Worm (Caenorhabditis elegans): Measurements from ENCODE around the gene T27E7.5.

T27E7.5 gene

DNA sequence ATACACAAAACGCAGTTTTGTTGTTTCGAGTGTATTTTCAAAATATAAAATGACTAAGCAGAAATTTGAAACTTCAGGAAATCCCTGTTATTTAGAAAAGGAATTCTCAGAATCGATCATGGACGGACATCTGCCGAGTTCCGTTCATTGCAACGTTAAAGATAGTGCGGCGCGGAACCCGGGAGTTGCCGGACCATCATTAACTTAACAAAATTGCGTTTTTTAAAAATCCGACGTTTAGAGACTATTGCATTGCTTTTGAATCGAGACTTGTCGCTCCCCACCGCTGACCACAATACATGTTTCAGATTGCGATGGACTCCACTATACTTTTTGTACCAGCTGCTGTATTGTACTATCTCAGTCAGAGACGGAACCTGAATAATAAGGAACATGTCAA, 6.9 kb upstream of the T27E7.5 start:
- TF ChIP-seq ZK546.5 (tag; optimal IDR thresholded peaks at IDR 0.05) (no peak), jun-1 (tag; optimal IDR thresholded peaks at IDR 0.05) (no peak), elt-2 (tag; optimal IDR thresholded peaks at IDR 0.05) (no peak), nhr-11 (tag; optimal IDR thresholded peaks at IDR 0.05) (no peak), fkh-2 (tag; optimal IDR thresholded peaks at IDR 0.05) (no peak), nfya-1 (tag; optimal IDR thresholded peaks at IDR 0.05; ENCODE audit: insufficient read depth) (no peak), daf-12 (tag; optimal IDR thresholded peaks at IDR 0.05) (no peak), ceh-82 (tag; optimal IDR thresholded peaks at IDR 0.05) (no peak), unc-39 (tag; optimal IDR thresholded peaks at IDR 0.05) (no peak), elt-1 (tag; optimal IDR thresholded peaks at IDR 0.05) (no peak), nhr-25 (tag; optimal IDR thresholded peaks at IDR 0.05) (no peak), fos-1 (tag; optimal IDR thresholded peaks at IDR 0.05) (no peak), skn-1 (tag; optimal IDR thresholded peaks at IDR 0.05) (no peak), sea-2 (GFP tag; optimal IDR thresholded peaks at IDR 0.05) (no peak), nhr-67 (tag; optimal IDR thresholded peaks at IDR 0.05) (no peak), mml-1 (tag; optimal IDR thresholded peaks at IDR 0.05) (no peak), lsy-12 (tag; optimal IDR thresholded peaks at IDR 0.05) (no peak), hmg-11 (tag; optimal IDR thresholded peaks at IDR 0.05) (no peak), nhr-237 (tag; optimal IDR thresholded peaks at IDR 0.05) (no peak)

DNA sequence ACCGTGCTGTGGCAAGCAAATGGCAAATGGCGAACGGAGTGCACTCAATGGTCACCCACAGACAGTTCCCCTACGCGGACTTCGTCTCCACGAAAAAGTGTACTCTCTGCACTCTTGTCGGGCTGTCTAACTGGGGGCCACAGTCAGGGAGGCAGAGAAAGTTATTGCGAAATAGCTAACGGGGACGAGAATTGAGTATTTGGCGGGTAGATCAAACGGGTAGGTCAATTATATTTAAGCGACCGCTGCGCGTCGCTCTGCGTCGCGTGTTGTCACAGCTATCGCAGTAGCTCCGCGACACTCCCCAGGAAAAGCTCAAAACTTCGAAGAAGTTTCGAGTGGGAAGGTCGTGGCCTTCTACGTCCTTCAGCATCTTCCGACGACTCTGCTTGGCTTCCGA, 4.6 kb upstream of the T27E7.5 start:
- no peak for TF ChIP-seq mml-1 (tag; optimal IDR thresholded peaks at IDR 0.05)
- TF ChIP-seq fos-1 (tag; optimal IDR thresholded peaks at IDR 0.05) = no peak
- TF ChIP-seq elt-3 (tag; optimal IDR thresholded peaks at IDR 0.05) = no peak
- TF ChIP-seq tbx-2 (tag; optimal IDR thresholded peaks at IDR 0.05) = no peak
- no peak for TF ChIP-seq nhr-11 (tag; optimal IDR thresholded peaks at IDR 0.05)
- no peak for TF ChIP-seq ceh-28 (tag; optimal IDR thresholded peaks at IDR 0.05)
- no peak for TF ChIP-seq skn-1 (tag; optimal IDR thresholded peaks at IDR 0.05)
- no peak for TF ChIP-seq daf-12 (tag; optimal IDR thresholded peaks at IDR 0.05)
- no peak for TF ChIP-seq nhr-43 (tag; optimal IDR thresholded peaks at IDR 0.05; ENCODE audit: poor library complexity, severe bottlenecking)
- no peak for TF ChIP-seq ama-1 (optimal IDR thresholded peaks at IDR 0.05)
- TF ChIP-seq lin-15B (tag; optimal IDR thresholded peaks at IDR 0.05) = no peak
- no peak for TF ChIP-seq ztf-11 (tag; optimal IDR thresholded peaks at IDR 0.05)
- no peak for TF ChIP-seq egl-5 (tag; optimal IDR thresholded peaks at IDR 0.05)
- no peak for TF ChIP-seq nhr-25 (tag; optimal IDR thresholded peaks at IDR 0.05)
- no peak for TF ChIP-seq unc-62 (GFP tag; optimal IDR thresholded peaks at IDR 0.05)
- no peak for TF ChIP-seq ceh-9 (tag; optimal IDR thresholded peaks at IDR 0.05)
- no peak for TF ChIP-seq mdl-1 (tag; optimal IDR thresholded peaks at IDR 0.05)
- no peak for TF ChIP-seq ZK546.5 (tag; optimal IDR thresholded peaks at IDR 0.05)
- no peak for TF ChIP-seq unc-39 (tag; optimal IDR thresholded peaks at IDR 0.05)

DNA sequence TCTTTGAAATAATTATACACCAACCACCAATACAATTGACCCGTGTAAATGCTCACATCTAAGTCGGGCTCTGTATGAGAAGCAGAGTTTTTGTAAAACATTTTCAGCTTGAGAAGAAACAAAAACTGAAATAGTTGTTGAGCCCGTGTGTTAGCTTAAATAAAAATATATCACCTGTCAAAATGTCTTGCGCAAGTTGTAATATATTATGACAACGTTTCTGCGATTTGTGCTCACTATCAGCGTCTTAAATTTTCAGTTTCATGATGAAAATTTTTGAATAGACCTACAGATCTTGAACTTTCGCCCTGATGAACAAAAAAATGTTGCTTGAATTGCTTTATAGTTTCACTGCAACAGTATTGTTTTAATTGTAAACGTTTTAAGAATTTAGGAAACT, 2.0 kb upstream of the T27E7.5 start, which contains the start of gene T27E7.4:
Gene T27E7.4, minus strand, starts transcription at position 101 of the 400 bp plus-strand sequence.
- TF ChIP-seq lin-39 (tag; optimal IDR thresholded peaks at IDR 0.05) (no peak), nhr-11 (tag; optimal IDR thresholded peaks at IDR 0.05) (no peak), ceh-9 (tag; optimal IDR thresholded peaks at IDR 0.05) (no peak), mdl-1 (tag; optimal IDR thresholded peaks at IDR 0.05) (no peak), pha-4 (tag; optimal IDR thresholded peaks at IDR 0.05) (no peak), nhr-43 (tag; optimal IDR thresholded peaks at IDR 0.05; ENCODE audit: poor library complexity, severe bottlenecking) (no peak)

DNA sequence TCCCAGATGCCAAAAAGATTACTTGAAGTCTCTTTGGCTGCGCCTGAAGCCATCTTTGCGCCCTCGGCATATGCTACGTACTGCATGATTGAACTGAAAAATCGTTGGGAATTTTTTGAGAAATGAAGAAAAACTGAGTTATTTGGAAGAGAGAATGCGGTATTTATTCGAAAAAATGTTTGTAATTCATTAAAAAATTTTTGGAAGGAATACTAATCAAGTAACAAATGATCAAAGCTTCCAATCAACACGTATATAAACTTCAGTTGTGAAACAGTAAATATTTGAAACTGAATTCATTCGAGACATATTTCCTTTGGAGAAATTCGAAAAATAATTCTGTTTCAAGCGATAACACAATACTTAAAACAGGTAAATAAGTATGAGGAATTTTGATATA, 5.6 kb downstream of the T27E7.5 start, which contains the start of gene pals-29:
Gene pals-29, minus strand, starts transcription at position 101 of the 400 bp plus-strand sequence.
- TF ChIP-seq lsy-12 (tag; optimal IDR thresholded peaks at IDR 0.05) (no peak), ztf-11 (tag; optimal IDR thresholded peaks at IDR 0.05) (no peak), elt-2 (tag; optimal IDR thresholded peaks at IDR 0.05) (no peak), unc-39 (tag; optimal IDR thresholded peaks at IDR 0.05) (no peak), aly-2 (tag; optimal IDR thresholded peaks at IDR 0.05) (no peak), sea-2 (GFP tag; optimal IDR thresholded peaks at IDR 0.05) (no peak), lin-39 (tag; optimal IDR thresholded peaks at IDR 0.05) (no peak), skn-1 (tag; optimal IDR thresholded peaks at IDR 0.05) (no peak), ama-1 (optimal IDR thresholded peaks at IDR 0.05) (no peak), ceh-16 (tag; optimal IDR thresholded peaks at IDR 0.05) (no peak), jun-1 (tag; optimal IDR thresholded peaks at IDR 0.05) (no peak), nhr-77 (tag; optimal IDR thresholded peaks at IDR 0.05) (no peak)
